Worm (Caenorhabditis elegans) whole organism, L2 larva: ENCODE measurements around the gene mbk-2.

Experiments
- Y55F3AM.14 ChIP-seq: fragments of 200-800 bp; sonication (Bioruptor generic); optimal IDR thresholded peaks from 2 replicates; lab custom pipeline; 2018; ENCODE audit warnings: mild to moderate bottlenecking, missing genetic modification characterization, missing compliant biosample characterization
- alr-1 ChIP-seq: fragments of 150-350 bp; optimal IDR thresholded peaks from 2 replicates; lab custom pipeline; 2014; ENCODE audit warnings: missing biosample characterization, missing genetic modification characterization
- aly-2 ChIP-seq: fragments of 150-350 bp; optimal IDR thresholded peaks from 2 replicates; lab custom pipeline; 2014; ENCODE audit warnings: missing biosample characterization, missing genetic modification characterization
- fos-1 ChIP-seq: fragments of 150-350 bp; optimal IDR thresholded peaks from 2 replicates; lab custom pipeline; 2014; ENCODE audit warnings: missing biosample characterization, missing genetic modification characterization
- gmeb-1 ChIP-seq: fragments of 150-350 bp; optimal IDR thresholded peaks from 2 replicates; lab custom pipeline; 2014; ENCODE audit warnings: missing biosample characterization, missing genetic modification characterization
- mdl-1 ChIP-seq, 2 experiments: fragments of 150-350 bp in 1 of 2; sonication (generic microtip) in 1 of 2; optimal IDR thresholded peaks; 2 replicates each; lab custom pipeline; 2017; ENCODE audit warnings: missing biosample characterization in 2 of 2, missing genetic modification characterization in 2 of 2
- nhr-6 ChIP-seq: fragments of 150-350 bp; optimal IDR thresholded peaks from 2 replicates; lab custom pipeline; 2014; ENCODE audit warnings: missing biosample characterization, missing genetic modification characterization
- skn-1 ChIP-seq: sonication (generic microtip); optimal IDR thresholded peaks from 2 replicates; lab custom pipeline; 2017; ENCODE audit warnings: missing biosample characterization, missing genetic modification characterization
- snpc-4 ChIP-seq: fragments of 150-350 bp; optimal IDR thresholded peaks from 2 replicates; lab custom pipeline; 2014; ENCODE audit warnings: missing biosample characterization, missing genetic modification characterization
- unc-62 ChIP-seq: fragments of 150-350 bp; optimal IDR thresholded peaks from 2 replicates; lab custom pipeline; 2014; ENCODE audit warnings: missing biosample characterization, missing genetic modification reagents, missing genetic modification characterization
- ztf-4 ChIP-seq: fragments of 150-350 bp; optimal IDR thresholded peaks from 2 replicates; lab custom pipeline; 2014; ENCODE audit warnings: missing biosample characterization, missing genetic modification characterization

DNA sequence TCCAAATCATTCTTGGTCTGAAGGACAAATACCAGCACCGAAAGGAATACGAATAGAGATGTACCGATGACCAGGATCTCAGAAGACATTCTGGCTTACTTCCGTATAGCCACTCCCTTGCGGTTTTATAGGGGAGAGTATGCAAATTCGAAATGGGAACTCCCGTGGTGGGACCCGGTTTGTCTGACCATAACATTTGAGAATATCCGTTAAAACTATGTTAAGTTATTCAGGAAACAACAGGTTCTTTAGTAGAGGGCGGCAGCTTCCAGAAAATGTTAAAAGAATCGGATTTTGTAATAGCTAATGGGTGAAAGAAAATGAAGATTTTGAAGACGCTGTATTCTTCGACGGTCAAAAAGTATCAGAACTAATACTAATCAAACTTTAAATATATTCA lies 58.2 kb downstream of the mbk-2 start, which contains the start of gene col-131:
- TF ChIP-seq nhr-6 (tag; lab: Kevin White, UChicago) (no peak), Y55F3AM.14 (no peak), snpc-4 (tag; lab: Kevin White, UChicago) (no peak), fos-1 (tag; lab: Kevin White, UChicago) (no peak), gmeb-1 (tag; lab: Kevin White, UChicago) (no peak), aly-2 (tag; lab: Kevin White, UChicago) (no peak), mdl-1 (tag; optimal IDR thresholded peaks at IDR 0.05; lab: Kevin White, UChicago) (no peak), skn-1 (tag; lab: Kevin White, UChicago) (no peak), ztf-4 (no peak), alr-1 (no peak), unc-62 (GFP tag; lab: Kevin White, UChicago) (no peak)
